Worm (Caenorhabditis elegans) whole organism, early embryonic: Measurements from ENCODE around the gene clec-66.

ENCODE experiments used
- B0310.2 ChIP-seq: sonication (generic microtip); optimal IDR thresholded peaks from 2 replicates; lab custom pipeline; 2016; ENCODE audit warnings: mild to moderate bottlenecking, missing genetic modification characterization, missing compliant biosample characterization
- F13C5.2 ChIP-seq: sonication (generic microtip); optimal IDR thresholded peaks from 2 replicates; lab custom pipeline; 2017; ENCODE audit warnings: mild to moderate bottlenecking, missing genetic modification characterization, inconsistent platforms, missing compliant biosample characterization
- aly-1 ChIP-seq: sonication (generic microtip); optimal IDR thresholded peaks from 2 replicates; lab custom pipeline; 2016; ENCODE audit warnings: missing genetic modification characterization, missing compliant biosample characterization
- ama-1 ChIP-seq: fragments of 150-350 bp; optimal IDR thresholded peaks from 2 replicates; lab custom pipeline; 2014
- ceh-13 ChIP-seq: fragments of 200-800 bp; sonication (Bioruptor generic); optimal IDR thresholded peaks from 2 replicates; lab custom pipeline; 2018; ENCODE audit warnings: mild to moderate bottlenecking, missing genetic modification characterization, missing compliant biosample characterization
- ceh-36 ChIP-seq: sonication (generic microtip); optimal IDR thresholded peaks from 2 replicates; lab custom pipeline; 2016; ENCODE audit warnings: missing genetic modification characterization, inconsistent platforms, missing compliant biosample characterization
- ets-7 ChIP-seq: sonication (generic microtip); optimal IDR thresholded peaks from 2 replicates; lab custom pipeline; 2016; ENCODE audit warnings: missing genotype, missing genetic modification characterization, missing compliant biosample characterization
- flt-1 ChIP-seq: fragments of 200-800 bp; sonication (Bioruptor generic); IDR thresholded peaks from 2 replicates; pipeline ENCODE4 v1.3.6; 2022; ENCODE audit warnings: missing genetic modification characterization, missing compliant biosample characterization
- hmbx-1 ChIP-seq: sonication (generic microtip); optimal IDR thresholded peaks from 2 replicates; lab custom pipeline; 2016; ENCODE audit warnings: mild to moderate bottlenecking, missing genetic modification characterization, missing compliant biosample characterization
- hmg-4 ChIP-seq: fragments of 200-800 bp; sonication (Bioruptor generic); optimal IDR thresholded peaks from 2 replicates; lab custom pipeline; 2018; ENCODE audit warnings: mild to moderate bottlenecking, missing genetic modification characterization, missing compliant biosample characterization
- hnd-1 ChIP-seq: sonication (generic microtip); optimal IDR thresholded peaks from 2 replicates; lab custom pipeline; 2016; ENCODE audit warnings: missing genetic modification characterization, missing compliant biosample characterization
- pes-1 ChIP-seq: fragments of 200-800 bp; sonication (Bioruptor generic); IDR thresholded peaks from 2 replicates; pipeline ENCODE4 v1.3.6; 2022; ENCODE audit warnings: missing genetic modification reagents, missing genetic modification characterization, missing compliant biosample characterization
- scrt-1 ChIP-seq: fragments of 200-800 bp; sonication (Bioruptor generic); IDR thresholded peaks from 2 replicates; pipeline ENCODE4 v1.3.6; 2022; ENCODE audit warnings: missing genetic modification characterization, missing compliant biosample characterization
- sea-1 ChIP-seq: fragments of 200-800 bp; sonication (Bioruptor generic); conservative IDR thresholded peaks from 2 replicates; pipeline ENCODE4 v1.3.6; 2022; ENCODE audit warnings: missing genetic modification characterization, missing compliant biosample characterization
- tbx-11 ChIP-seq: fragments of 200-800 bp; sonication (Bioruptor generic); IDR thresholded peaks from 2 replicates; pipeline ENCODE4 v1.3.6; 2022; ENCODE audit warnings: missing genetic modification characterization, missing compliant biosample characterization
- tbx-37 ChIP-seq: fragments of 200-800 bp; sonication (Bioruptor generic); conservative IDR thresholded peaks from 2 replicates; pipeline ENCODE4 v1.3.6; 2022; ENCODE audit warnings: missing genetic modification reagents, missing genetic modification characterization, missing compliant biosample characterization
- tra-4 ChIP-seq: sonication (generic microtip); optimal IDR thresholded peaks from 2 replicates; lab custom pipeline; 2017; ENCODE audit warnings: missing genetic modification characterization, missing compliant biosample characterization

The clec-66 gene

ce11 chrII:12923225-12923624, 19.0 kb downstream of the clec-66 start:
- TF ChIP-seq ama-1 (no peak), ceh-36 (tag; lab: Kevin White, UChicago) (no peak), hmg-4 (no peak), scrt-1 (no peak), pes-1 (GFP tag; lab: Robert Waterston, UW) (no peak), ceh-13 (GFP tag; lab: Kevin White, UChicago) (no peak), tbx-37 (no peak), tbx-11 (GFP tag; lab: Robert Waterston, UW) (no peak), hmbx-1 (no peak), ets-7 (no peak), flt-1 (GFP tag; lab: Robert Waterston, UW) (no peak), sea-1 (no peak), hnd-1 (tag; lab: Kevin White, UChicago) (no peak), tra-4 (tag; lab: Kevin White, UChicago) (no peak), B0310.2 (tag; lab: Kevin White, UChicago) (no peak)

DNA sequence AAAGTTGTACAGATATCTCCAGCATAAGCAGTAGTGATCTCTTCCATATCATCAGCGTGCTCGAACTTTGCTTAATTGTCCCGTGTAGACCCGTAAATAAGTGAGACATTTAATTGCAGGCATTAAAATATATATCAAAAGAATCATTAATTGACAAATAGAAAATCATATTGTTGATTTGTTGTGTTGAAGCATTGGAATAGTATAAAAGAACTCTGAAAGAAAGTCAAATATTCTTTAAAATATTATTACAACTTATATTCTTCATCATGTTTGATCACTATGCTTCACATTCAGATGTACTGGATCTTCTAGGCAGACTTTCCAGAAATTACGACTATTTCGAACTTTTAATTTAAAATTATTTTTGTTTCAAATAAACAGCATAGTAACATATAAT, 21.4 kb downstream of the clec-66 start, which contains the start of gene F58G1.8:
Gene F58G1.8, minus strand, starts transcription at position 101 of the 400 bp plus-strand sequence.
- TF ChIP-seq tbx-37, result no peak
- no peak for TF ChIP-seq hnd-1 (tag; lab: Kevin White, UChicago)
- TF ChIP-seq aly-1, result no peak
- TF ChIP-seq hmg-4, result no peak
- no peak for TF ChIP-seq tbx-11 (GFP tag; lab: Robert Waterston, UW)
- no peak for TF ChIP-seq B0310.2 (tag; lab: Kevin White, UChicago)
- no peak for TF ChIP-seq ceh-13 (GFP tag; lab: Kevin White, UChicago)
- TF ChIP-seq ceh-36 (tag; lab: Kevin White, UChicago), result no peak
- TF ChIP-seq sea-1, result no peak

- TF ChIP-seq tbx-11 (GFP tag; lab: Robert Waterston, UW) (no peak), sea-1 (no peak), aly-1 (no peak), ceh-13 (GFP tag; lab: Kevin White, UChicago) (no peak), tra-4 (tag; lab: Kevin White, UChicago) (no peak), flt-1 (GFP tag; lab: Robert Waterston, UW) (no peak), ama-1 (no peak), ets-7 (no peak), scrt-1 (no peak), pes-1 (GFP tag; lab: Robert Waterston, UW) (no peak), hnd-1 (tag; lab: Kevin White, UChicago) (no peak), hmg-4 (no peak)
Observed at ce11 chrII:12928241-12928640, 24.0 kb downstream of the clec-66 start, which contains the start of gene F58G1.3. Gene F58G1.3 (minus strand): TSS chrII:12928341.

DNA sequence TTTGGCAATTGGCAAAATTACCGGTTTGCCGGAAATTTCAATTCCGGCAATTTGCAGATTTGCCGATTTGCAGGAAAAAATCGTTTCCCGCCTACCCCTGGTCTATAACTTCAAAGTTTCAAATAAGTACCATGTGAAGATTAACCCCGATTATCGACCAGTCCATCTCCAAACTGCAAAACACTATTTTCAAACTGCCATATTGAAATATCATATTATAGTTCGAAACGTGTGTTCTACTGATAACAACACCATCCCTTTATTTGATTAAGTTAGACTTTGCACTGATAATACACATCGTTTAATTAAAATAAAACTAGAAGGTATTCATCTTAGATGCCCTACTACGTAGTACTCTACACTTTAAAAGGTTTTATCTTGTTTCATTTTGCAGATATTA, 25.9 kb downstream of the clec-66 start:
- TF ChIP-seq F13C5.2 (tag; lab: Kevin White, UChicago) (no peak), ceh-13 (GFP tag; lab: Kevin White, UChicago) (no peak), sea-1 (no peak), hmbx-1 (no peak), tbx-11 (GFP tag; lab: Robert Waterston, UW) (no peak), hnd-1 (tag; lab: Kevin White, UChicago) (no peak), hmg-4 (no peak), tra-4 (tag; lab: Kevin White, UChicago) (no peak), ama-1 (no peak), aly-1 (no peak), flt-1 (GFP tag; lab: Robert Waterston, UW) (no peak), B0310.2 (tag; lab: Kevin White, UChicago) (no peak), ets-7 (no peak), pes-1 (GFP tag; lab: Robert Waterston, UW) (no peak), tbx-37 (no peak), ceh-36 (tag; lab: Kevin White, UChicago) (no peak), scrt-1 (no peak)

ce11 chrII:12931456-12931923, 27.3 kb downstream of the clec-66 start, which contains the start of gene dct-18:
Gene dct-18 (plus strand): TSS chrII:12931873.
- no peak for TF ChIP-seq B0310.2 (tag; lab: Kevin White, UChicago)
- TF ChIP-seq sea-1, result no peak
- no peak for TF ChIP-seq ceh-13 (GFP tag; lab: Kevin White, UChicago)
- no peak for TF ChIP-seq flt-1 (GFP tag; lab: Robert Waterston, UW)
- no peak for TF ChIP-seq tra-4 (tag; lab: Kevin White, UChicago)
- no peak for TF ChIP-seq tbx-37
- TF ChIP-seq hmbx-1, result no peak
- no peak for TF ChIP-seq ceh-36 (tag; lab: Kevin White, UChicago)
- no peak for TF ChIP-seq pes-1 (GFP tag; lab: Robert Waterston, UW)
- TF ChIP-seq tbx-11 (GFP tag; lab: Robert Waterston, UW), result no peak
- TF ChIP-seq hnd-1 (tag; lab: Kevin White, UChicago), result no peak

ce11 chrII:12935259-12935658, 31.1 kb downstream of the clec-66 start, which contains the start of gene lips-9:
Gene lips-9 (minus strand): TSS chrII:12935359.
- TF ChIP-seq tbx-11 (GFP tag; lab: Robert Waterston, UW) (no peak), scrt-1 (no peak), B0310.2 (tag; lab: Kevin White, UChicago) (no peak), sea-1 (no peak), aly-1 (no peak), hmbx-1 (no peak), ets-7 (no peak), ceh-36 (tag; lab: Kevin White, UChicago) (no peak), ceh-13 (GFP tag; lab: Kevin White, UChicago) (no peak), tra-4 (tag; lab: Kevin White, UChicago) (no peak), hmg-4 (no peak), tbx-37 (no peak), F13C5.2 (tag; lab: Kevin White, UChicago) (no peak), pes-1 (GFP tag; lab: Robert Waterston, UW) (no peak), hnd-1 (tag; lab: Kevin White, UChicago) (no peak), ama-1 (no peak), flt-1 (GFP tag; lab: Robert Waterston, UW) (no peak)

ce11 chrII:12939161-12939560, 35.0 kb downstream of the clec-66 start:
- TF ChIP-seq aly-1, result no peak
- no peak for TF ChIP-seq ceh-36 (tag; lab: Kevin White, UChicago)
- no peak for TF ChIP-seq F13C5.2 (tag; lab: Kevin White, UChicago)
- TF ChIP-seq pes-1 (GFP tag; lab: Robert Waterston, UW), result no peak
- no peak for TF ChIP-seq flt-1 (GFP tag; lab: Robert Waterston, UW)
- TF ChIP-seq sea-1, result no peak
- TF ChIP-seq ets-7, result no peak
- TF ChIP-seq hnd-1 (tag; lab: Kevin White, UChicago), result no peak
- TF ChIP-seq B0310.2 (tag; lab: Kevin White, UChicago), result no peak
- TF ChIP-seq tra-4 (tag; lab: Kevin White, UChicago), result no peak
- TF ChIP-seq ceh-13 (GFP tag; lab: Kevin White, UChicago), result no peak
- TF ChIP-seq hmg-4, result no peak
